Worm (Caenorhabditis elegans) whole organism, young adult: Measurements from ENCODE around the gene K10F12.7.

Experiments
- B0336.3 ChIP-seq: fragments of 200-800 bp; sonication (Bioruptor generic); IDR thresholded peaks from 2 replicates; pipeline ENCODE4 v1.3.6; 2022; ENCODE audit warnings: missing genetic modification characterization, missing compliant biosample characterization
- F23B12.7 ChIP-seq: sonication (generic microtip); optimal IDR thresholded peaks from 2 replicates; lab custom pipeline; 2017; ENCODE audit warnings: missing genetic modification characterization, mild to moderate bottlenecking, missing compliant biosample characterization, antibody characterized with exemption, moderate library complexity; ENCODE audit not compliant: insufficient read depth
- F49E8.2 ChIP-seq: sonication (generic microtip); optimal IDR thresholded peaks from 3 replicates; lab custom pipeline; 2017; ENCODE audit warnings: missing genetic modification characterization, mild to moderate bottlenecking, missing compliant biosample characterization, antibody characterized with exemption, moderate library complexity; ENCODE audit not compliant: insufficient read depth
- F52B5.7 ChIP-seq: sonication (generic microtip); optimal IDR thresholded peaks from 2 replicates; lab custom pipeline; 2016; ENCODE audit warnings: mild to moderate bottlenecking, missing genetic modification characterization, missing compliant biosample characterization
- F55B11.4 ChIP-seq: sonication (generic microtip); optimal IDR thresholded peaks from 2 replicates; lab custom pipeline; 2016; ENCODE audit warnings: missing compliant biosample characterization, missing genetic modification characterization, borderline replicate concordance; ENCODE audit not compliant: insufficient read depth
- K12H6.12 ChIP-seq: fragments of 200-800 bp; sonication (Bioruptor generic); optimal IDR thresholded peaks from 2 replicates; lab custom pipeline; 2018; ENCODE audit warnings: mild to moderate bottlenecking, missing genetic modification characterization, missing compliant biosample characterization
- Y67H2A.10 ChIP-seq: fragments of 200-800 bp; sonication (Bioruptor generic); conservative IDR thresholded peaks from 2 replicates; pipeline ENCODE4 v1.3.6; 2022; ENCODE audit warnings: missing genetic modification reagents, missing genetic modification characterization, missing compliant biosample characterization
- ZK185.1 ChIP-seq: sonication (generic microtip); optimal IDR thresholded peaks from 2 replicates; lab custom pipeline; 2016; ENCODE audit warnings: mild to moderate bottlenecking, missing genetic modification characterization, missing compliant biosample characterization; ENCODE audit not compliant: poor library complexity, severe bottlenecking
- ama-1 ChIP-seq, 3 experiments: fragments of 150-350 bp in 1 of 3; sonication (generic microtip) in 2 of 3; optimal IDR thresholded peaks; 2 replicates each; lab custom pipeline; 2014 to 2018; ENCODE audit warnings: missing biosample characterization in 2 of 3, missing genetic modification characterization in 2 of 3, missing genetic modification reagents in 2 of 3
- aptf-3 ChIP-seq: fragments of 200-800 bp; sonication (Bioruptor generic); IDR thresholded peaks from 2 replicates; pipeline ENCODE4 v1.3.6; 2022; ENCODE audit warnings: missing genetic modification characterization, missing compliant biosample characterization
- atf-7 ChIP-seq: sonication (generic microtip); optimal IDR thresholded peaks from 2 replicates; lab custom pipeline; 2017; ENCODE audit warnings: mild to moderate bottlenecking, missing genetic modification characterization, missing compliant biosample characterization
- attf-5 ChIP-seq: fragments of 200-800 bp; sonication (Bioruptor generic); optimal IDR thresholded peaks from 2 replicates; lab custom pipeline; 2018; ENCODE audit warnings: mild to moderate bottlenecking, missing genetic modification characterization, missing compliant biosample characterization
- cebp-1 ChIP-seq, 2 experiments: fragments of 200-800 bp in 1 of 2; sonication (Bioruptor generic) in 1 of 2; sonication (generic microtip) in 1 of 2; IDR thresholded peaks in 1 of 2; optimal IDR thresholded peaks in 1 of 2; 2 replicates each; pipeline versions ENCODE4 v1.3.6 to Lab custom; 2017 to 2022; ENCODE audit warnings: missing compliant biosample characterization in 2 of 2, missing genetic modification characterization in 2 of 2, mild to moderate bottlenecking in 1 of 2, missing genetic modification reagents in 1 of 2, moderate library complexity in 1 of 2
- ceh-100 ChIP-seq: fragments of 200-800 bp; sonication (Bioruptor generic); IDR thresholded peaks from 2 replicates; pipeline ENCODE4 v1.3.6; 2022; ENCODE audit warnings: missing genetic modification reagents, missing genetic modification characterization, missing compliant biosample characterization
- ceh-27 ChIP-seq: fragments of 200-800 bp; sonication (Bioruptor generic); optimal IDR thresholded peaks from 2 replicates; lab custom pipeline; 2018; ENCODE audit warnings: mild to moderate bottlenecking, missing genetic modification characterization, moderate library complexity, missing compliant biosample characterization
- ceh-58 ChIP-seq: fragments of 200-800 bp; sonication (Bioruptor generic); IDR thresholded peaks from 2 replicates; pipeline ENCODE4 v1.3.6; 2022; ENCODE audit warnings: missing genetic modification characterization, missing compliant biosample characterization
- die-1 ChIP-seq: sonication (generic microtip); optimal IDR thresholded peaks from 2 replicates; lab custom pipeline; 2016; ENCODE audit warnings: missing genotype, mild to moderate bottlenecking, missing genetic modification characterization, missing compliant biosample characterization
- dox-1 ChIP-seq: fragments of 200-800 bp; sonication (Bioruptor generic); IDR thresholded peaks from 2 replicates; pipeline ENCODE4 v1.3.6; 2022; ENCODE audit warnings: missing genetic modification reagents, missing genetic modification characterization, missing compliant biosample characterization
- dpff-1 ChIP-seq: sonication (generic microtip); optimal IDR thresholded peaks from 2 replicates; lab custom pipeline; 2017; ENCODE audit warnings: mild to moderate bottlenecking, missing genetic modification characterization, missing compliant biosample characterization
- egl-18 ChIP-seq: fragments of 200-800 bp; sonication (Bioruptor generic); IDR thresholded peaks from 2 replicates; pipeline ENCODE4 v1.3.6; 2022; ENCODE audit warnings: missing genetic modification reagents, missing genetic modification characterization, missing compliant biosample characterization
- him-1 ChIP-seq: sonication (generic microtip); optimal IDR thresholded peaks from 2 replicates; lab custom pipeline; 2016; ENCODE audit warnings: missing genotype, missing genetic modification reagents, missing genetic modification characterization, missing compliant biosample characterization
- hsf-1 ChIP-seq: fragments of 200-800 bp; sonication (Bioruptor generic); IDR thresholded peaks from 2 replicates; pipeline ENCODE4 v1.3.6; 2022; ENCODE audit warnings: missing genetic modification reagents, missing genetic modification characterization, missing compliant biosample characterization
- lin-35 ChIP-seq, 3 experiments: fragments of 150-350 bp in 2 of 3; sonication (generic microtip) in 1 of 3; optimal IDR thresholded peaks; 2 replicates each; lab custom pipeline; 2014 to 2018; ENCODE audit warnings: missing biosample characterization in 3 of 3, missing genetic modification characterization in 3 of 3, missing genetic modification reagents in 3 of 3
- lin-40 ChIP-seq: sonication (generic microtip); optimal IDR thresholded peaks from 2 replicates; lab custom pipeline; 2016; ENCODE audit warnings: missing genetic modification characterization, mild to moderate bottlenecking, missing compliant biosample characterization, missing genotype, missing genetic modification reagents
- lin-54 ChIP-seq: fragments of 200-800 bp; sonication (Bioruptor generic); optimal IDR thresholded peaks from 2 replicates; lab custom pipeline; 2018; ENCODE audit warnings: mild to moderate bottlenecking, missing genetic modification characterization, missing compliant biosample characterization
- lsy-27 ChIP-seq: sonication (generic microtip); optimal IDR thresholded peaks from 2 replicates; lab custom pipeline; 2017; ENCODE audit warnings: missing genetic modification characterization, mild to moderate bottlenecking, missing compliant biosample characterization, antibody characterized with exemption, missing genotype, borderline replicate concordance; ENCODE audit not compliant: insufficient read depth
- madf-10 ChIP-seq: sonication (generic microtip); optimal IDR thresholded peaks from 2 replicates; lab custom pipeline; 2016; ENCODE audit warnings: mild to moderate bottlenecking, missing genetic modification characterization, missing compliant biosample characterization
- mcd-1 ChIP-seq: fragments of 200-800 bp; sonication (Bioruptor generic); IDR thresholded peaks from 2 replicates; pipeline ENCODE4 v1.3.6; 2022; ENCODE audit warnings: missing genetic modification reagents, missing genetic modification characterization, missing compliant biosample characterization
- mel-28 ChIP-seq: sonication (generic microtip); optimal IDR thresholded peaks from 2 replicates; lab custom pipeline; 2016; ENCODE audit warnings: borderline replicate concordance, mild to moderate bottlenecking, missing genetic modification characterization, missing compliant biosample characterization
- nfya-1 ChIP-seq: sonication (generic microtip); optimal IDR thresholded peaks from 2 replicates; lab custom pipeline; 2017; ENCODE audit warnings: antibody characterized with exemption, missing compliant biosample characterization, missing genetic modification characterization, borderline replicate concordance; ENCODE audit not compliant: insufficient read depth
- nfyb-1 ChIP-seq: fragments of 200-800 bp; sonication (Bioruptor generic); IDR thresholded peaks from 2 replicates; pipeline ENCODE4 v1.3.6; 2022; ENCODE audit warnings: missing genetic modification reagents, missing genetic modification characterization, missing compliant biosample characterization
- nhr-179 ChIP-seq: sonication (generic microtip); optimal IDR thresholded peaks from 2 replicates; lab custom pipeline; 2016; ENCODE audit warnings: mild to moderate bottlenecking, missing genetic modification characterization, missing compliant biosample characterization
- pbrm-1 ChIP-seq: fragments of 200-800 bp; sonication (Bioruptor generic); IDR thresholded peaks from 2 replicates; pipeline ENCODE4 v1.3.6; 2022; ENCODE audit warnings: missing genetic modification reagents, missing genetic modification characterization, missing compliant biosample characterization
- pha-4 ChIP-seq: fragments of 150-350 bp; sonication (generic microtip); optimal IDR thresholded peaks from 2 replicates; lab custom pipeline; 2014; ENCODE audit warnings: missing biosample characterization, missing genetic modification reagents, missing genetic modification characterization
- rcor-1 ChIP-seq: fragments of 200-800 bp; sonication (Bioruptor generic); IDR thresholded peaks from 2 replicates; pipeline ENCODE4 v1.3.6; 2022; ENCODE audit warnings: missing genetic modification reagents, missing genetic modification characterization, missing compliant biosample characterization
- snpc-4 ChIP-seq, 5 experiments: fragments of 150-350 bp in 1 of 5; sonication (generic microtip) in 4 of 5; optimal IDR thresholded peaks; 2 replicates each; lab custom pipeline; 2014 to 2018; ENCODE audit warnings: missing genetic modification characterization in 5 of 5, missing biosample characterization in 3 of 5, antibody characterized with exemption in 2 of 5, mild to moderate bottlenecking in 2 of 5, missing compliant biosample characterization in 2 of 5, missing genotype in 2 of 5, moderate library complexity in 2 of 5, missing genetic modification reagents in 1 of 5
- unc-130 ChIP-seq: sonication (generic microtip); optimal IDR thresholded peaks from 2 replicates; lab custom pipeline; 2016; ENCODE audit warnings: missing genetic modification reagents, missing genetic modification characterization, missing compliant biosample characterization
- xnd-1 ChIP-seq: sonication (generic microtip); optimal IDR thresholded peaks from 2 replicates; lab custom pipeline; 2016; ENCODE audit warnings: missing genotype, missing genetic modification reagents, missing genetic modification characterization, missing compliant biosample characterization
- zim-3 ChIP-seq: sonication (generic microtip); optimal IDR thresholded peaks from 2 replicates; lab custom pipeline; 2017; ENCODE audit warnings: mild to moderate bottlenecking, missing genetic modification characterization, moderate library complexity, missing compliant biosample characterization
- ztf-22 ChIP-seq: fragments of 200-800 bp; sonication (Bioruptor generic); optimal IDR thresholded peaks from 2 replicates; lab custom pipeline; 2018; ENCODE audit warnings: mild to moderate bottlenecking, missing genetic modification characterization, moderate library complexity, missing compliant biosample characterization
- ztf-3 ChIP-seq: fragments of 200-800 bp; sonication (Bioruptor generic); optimal IDR thresholded peaks from 2 replicates; lab custom pipeline; 2018; ENCODE audit warnings: mild to moderate bottlenecking, missing genetic modification characterization, missing compliant biosample characterization

Gene K10F12.7

DNA sequence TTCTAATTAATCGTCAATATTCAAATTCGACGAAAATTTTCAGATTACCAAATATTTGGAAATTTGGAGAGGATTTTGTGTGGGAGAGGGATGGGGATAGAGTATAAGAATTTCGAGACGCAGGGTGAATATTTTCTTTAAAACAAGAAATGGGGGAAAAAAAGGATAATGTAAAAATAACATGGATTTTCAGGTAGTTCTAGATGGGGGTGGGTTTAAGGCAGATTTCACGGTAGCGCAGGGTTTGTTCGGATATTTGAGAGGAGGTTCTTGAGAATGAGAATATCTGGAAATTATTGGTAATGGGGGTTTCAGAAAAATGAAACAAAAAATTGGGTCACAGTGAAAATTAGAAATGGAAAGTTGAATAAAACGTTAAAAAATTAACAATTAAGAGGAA is 38.0 kb downstream of the K10F12.7 start:
- TF ChIP-seq mel-28 (tag; lab: Kevin White, UChicago) (no peak), madf-10 (tag; lab: Kevin White, UChicago) (no peak), egl-18 (GFP tag; lab: Robert Waterston, UW) (no peak), lin-54 (GFP tag; lab: Kevin White, UChicago) (no peak), snpc-4 (GFP tag; optimal IDR thresholded peaks at IDR 0.05; lab: Kevin White, UChicago) (no peak), snpc-4 (tag; optimal IDR thresholded peaks at IDR 0.05; lab: Kevin White, UChicago) (no peak), ceh-27 (GFP tag; lab: Kevin White, UChicago) (no peak), rcor-1 (no peak), nfya-1 (tag; lab: Kevin White, UChicago) (no peak), unc-130 (GFP tag; lab: Kevin White, UChicago) (no peak), ztf-3 (GFP tag; lab: Kevin White, UChicago) (no peak), F52B5.7 (tag; lab: Kevin White, UChicago) (peak; percentile 35), ztf-22 (no peak), F23B12.7 (no peak), pbrm-1 (peak; percentile 23; the same call in 1 of the 2 replicates), dox-1 (GFP tag; lab: Robert Waterston, UW) (no peak), nhr-179 (tag; lab: Kevin White, UChicago) (no peak), xnd-1 (tag; lab: Kevin White, UChicago) (no peak), die-1 (no peak), lsy-27 (tag; lab: Kevin White, UChicago) (no peak), hsf-1 (GFP tag; lab: Robert Waterston, UW) (0 out of 2 replicates have a peak, but pooled peaks have one; percentile 4), F55B11.4 (tag; lab: Kevin White, UChicago) (no peak), ceh-58 (GFP tag; lab: Robert Waterston, UW) (no peak), Y67H2A.10 (GFP tag; lab: Robert Waterston, UW) (no peak), nfyb-1 (GFP tag; lab: Robert Waterston, UW) (no peak), pha-4 (tag; lab: Kevin White, UChicago) (no peak), B0336.3 (no peak), ama-1 (optimal IDR thresholded peaks at IDR 0.05; lab: Kevin White, UChicago) (peak; percentile 42), ama-1 (GFP tag; optimal IDR thresholded peaks at IDR 0.05; lab: Kevin White, UChicago) (no peak)

DNA sequence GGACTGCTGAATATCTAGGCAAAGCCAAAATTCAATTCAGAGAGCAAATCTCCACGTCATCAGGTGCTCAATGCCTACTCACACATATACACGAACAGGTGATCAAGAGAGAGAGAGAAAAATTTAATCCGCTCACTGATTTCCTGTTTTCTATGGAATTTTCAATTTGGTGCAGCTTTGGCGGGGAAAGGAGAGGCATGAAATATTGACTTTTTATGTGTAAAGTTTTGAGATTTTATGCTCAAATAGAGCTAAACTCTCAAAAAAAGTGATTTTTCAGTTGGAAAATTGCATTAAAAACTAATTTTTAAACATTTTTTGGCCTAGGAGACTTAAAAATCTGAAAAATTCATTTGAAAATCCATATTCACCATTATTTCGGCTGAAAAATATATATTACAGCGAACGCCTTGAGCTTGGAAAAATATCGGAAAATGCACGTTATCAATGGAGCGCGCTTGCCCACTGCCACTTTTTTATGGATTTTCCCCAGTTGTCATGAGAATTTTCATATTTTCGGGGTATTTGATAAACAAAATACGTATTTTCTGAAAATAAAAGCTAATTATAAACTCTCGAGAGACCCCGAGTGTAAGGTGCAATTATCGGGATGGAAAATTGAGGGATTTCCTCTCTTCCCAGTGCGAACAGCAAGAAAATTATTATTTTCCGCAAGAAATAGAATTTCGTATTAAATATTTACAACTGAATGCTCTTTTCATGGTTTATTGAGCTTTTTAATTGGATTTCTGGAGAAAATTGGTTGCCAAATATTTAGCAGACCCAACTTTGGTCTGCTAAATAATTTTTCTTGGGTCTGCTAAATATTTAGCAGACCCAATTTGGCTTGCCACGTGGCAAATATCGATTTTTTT is 38.8 kb downstream of the K10F12.7 start:
- TF ChIP-seq aptf-3 (GFP tag; lab: Robert Waterston, UW) (no peak), attf-5 (peak; percentile 36), ZK185.1 (peak; percentile 41), ceh-58 (GFP tag; lab: Robert Waterston, UW) (no peak), F49E8.2 (no peak), pbrm-1 (0 out of 2 replicates have a peak, but pooled peaks have one; percentile 8), atf-7 (peak; percentile 15), K12H6.12 (no peak), lin-35 (GFP tag; optimal IDR thresholded peaks at IDR 0.05; lab: Kevin White, UChicago) (peak in 1 of 3 experiments; percentile 40), mcd-1 (GFP tag; lab: Robert Waterston, UW) (peak; percentile 68), hsf-1 (GFP tag; lab: Robert Waterston, UW) (no peak), ceh-100 (GFP tag; lab: Robert Waterston, UW) (no peak), cebp-1 (GFP tag; IDR thresholded peaks at IDR 0.05; lab: Robert Waterston, UW) (no peak), cebp-1 (tag; optimal IDR thresholded peaks at IDR 0.05; lab: Kevin White, UChicago) (peak; percentile 26), dpff-1 (tag; lab: Kevin White, UChicago) (peak; percentile 54), him-1 (tag; lab: Kevin White, UChicago) (peak; percentile 17), lin-40 (tag; lab: Kevin White, UChicago) (peak; percentile 17), zim-3 (tag; lab: Kevin White, UChicago) (peak; percentile 1)
